Fruit fly (Drosophila melanogaster): ENCODE data around the gene CG15385.

DNA sequence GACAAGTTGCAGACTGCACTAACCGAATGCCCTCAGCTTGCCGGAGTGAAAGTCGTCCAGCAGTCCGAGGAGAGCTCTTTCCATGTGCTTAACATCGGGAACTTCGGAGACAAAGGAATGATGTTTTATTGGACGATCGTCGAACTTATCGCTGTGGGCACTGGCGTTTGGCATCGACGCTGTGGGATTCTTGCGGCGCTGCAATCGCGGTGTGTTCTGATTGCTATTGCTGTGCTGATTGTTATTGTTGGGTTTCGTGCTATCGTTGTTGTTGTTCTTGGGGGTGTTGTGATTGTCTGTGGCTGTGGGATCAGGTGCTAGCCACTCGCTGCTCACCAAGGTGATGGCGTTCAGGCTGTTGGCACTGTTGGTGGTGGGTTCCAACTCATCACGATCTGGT lies 21.7 kb downstream of the CG15385 start:
- TF ChIP-seq h (optimal IDR thresholded peaks at IDR 0.05) = no peak
- no peak for TF ChIP-seq psq (optimal IDR thresholded peaks at IDR 0.05)
- TF ChIP-seq insv (optimal IDR thresholded peaks at IDR 0.05) = no peak

Data from Kc167 (cell line).